Worm (Caenorhabditis elegans): ENCODE results near the gene K11C4.1.

DNA sequence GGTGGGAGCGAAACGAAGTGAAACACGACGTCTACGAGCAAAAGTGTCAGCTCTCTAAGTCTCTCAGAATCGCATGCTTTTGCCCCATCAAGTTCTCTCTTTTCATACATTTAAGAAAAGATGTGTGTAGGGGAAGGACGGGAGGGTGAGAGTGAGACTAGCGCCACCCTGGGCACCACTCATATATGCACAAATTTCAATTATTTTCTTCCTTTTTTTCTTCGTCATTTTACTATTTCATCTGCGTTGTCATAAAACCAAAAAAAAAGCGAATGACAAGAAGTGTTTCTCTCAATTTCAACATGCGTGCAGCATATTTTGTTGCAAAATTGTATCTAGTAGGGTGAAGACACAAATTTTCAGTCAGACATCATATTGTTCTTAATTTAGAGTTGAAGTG is 29.8 kb downstream of the K11C4.1 start:
- TF ChIP-seq flt-1 (GFP tag; IDR thresholded peaks at IDR 0.05) (no peak), ceh-36 (tag; optimal IDR thresholded peaks at IDR 0.05) (no peak), tra-4 (tag; optimal IDR thresholded peaks at IDR 0.05) (no peak)
